Worm (Caenorhabditis elegans) whole organism, young adult: ENCODE data around the gene ttr-16.

ENCODE experiments used
- B0261.1 ChIP-seq: sonication (generic microtip); optimal IDR thresholded peaks from 2 replicates; lab custom pipeline; 2016; ENCODE audit warnings: mild to moderate bottlenecking, missing genetic modification characterization, moderate library complexity, missing compliant biosample characterization
- C06A6.2 ChIP-seq: fragments of 200-800 bp; sonication (Bioruptor generic); conservative IDR thresholded peaks from 2 replicates; pipeline ENCODE4 v1.3.6; 2022; ENCODE audit warnings: missing genetic modification characterization, missing compliant biosample characterization
- C17E4.6 ChIP-seq: fragments of 200-800 bp; sonication (Bioruptor generic); IDR thresholded peaks from 2 replicates; pipeline ENCODE4 v1.3.6; 2022; ENCODE audit warnings: missing genetic modification reagents, missing genetic modification characterization, missing compliant biosample characterization
- F22D6.2 ChIP-seq: sonication (generic microtip); optimal IDR thresholded peaks from 2 replicates; lab custom pipeline; 2016; ENCODE audit warnings: mild to moderate bottlenecking, missing genetic modification characterization, missing compliant biosample characterization
- F33H1.4 ChIP-seq: fragments of 200-800 bp; sonication (Bioruptor generic); IDR thresholded peaks from 2 replicates; pipeline ENCODE4 v1.3.6; 2022; ENCODE audit warnings: missing genetic modification reagents, missing genetic modification characterization, missing compliant biosample characterization
- F39B2.1 ChIP-seq: fragments of 200-800 bp; sonication (Bioruptor generic); IDR thresholded peaks from 2 replicates; pipeline ENCODE4 v1.3.6; 2022; ENCODE audit warnings: missing genetic modification reagents, missing genetic modification characterization, missing compliant biosample characterization
- F52B5.7 ChIP-seq: sonication (generic microtip); optimal IDR thresholded peaks from 2 replicates; lab custom pipeline; 2016; ENCODE audit warnings: mild to moderate bottlenecking, missing genetic modification characterization, missing compliant biosample characterization
- F55B11.4 ChIP-seq: sonication (generic microtip); optimal IDR thresholded peaks from 2 replicates; lab custom pipeline; 2016; ENCODE audit warnings: missing compliant biosample characterization, missing genetic modification characterization, borderline replicate concordance; ENCODE audit not compliant: insufficient read depth
- F57C9.4 ChIP-seq: sonication (generic microtip); optimal IDR thresholded peaks from 2 replicates; lab custom pipeline; 2017; ENCODE audit warnings: mild to moderate bottlenecking, missing genetic modification characterization, missing compliant biosample characterization
- T26A5.8 ChIP-seq: sonication (generic microtip); optimal IDR thresholded peaks from 2 replicates; lab custom pipeline; 2016; ENCODE audit warnings: missing genetic modification characterization, missing compliant biosample characterization
- akir-1 ChIP-seq: fragments of 200-800 bp; sonication (Bioruptor generic); optimal IDR thresholded peaks from 2 replicates; lab custom pipeline; 2018; ENCODE audit warnings: mild to moderate bottlenecking, missing genetic modification characterization, moderate library complexity, missing compliant biosample characterization
- aptf-3 ChIP-seq: fragments of 200-800 bp; sonication (Bioruptor generic); IDR thresholded peaks from 2 replicates; pipeline ENCODE4 v1.3.6; 2022; ENCODE audit warnings: missing genetic modification characterization, missing compliant biosample characterization
- atf-7 ChIP-seq: sonication (generic microtip); optimal IDR thresholded peaks from 2 replicates; lab custom pipeline; 2017; ENCODE audit warnings: mild to moderate bottlenecking, missing genetic modification characterization, missing compliant biosample characterization
- attf-3 ChIP-seq: fragments of 200-800 bp; sonication (Bioruptor generic); conservative IDR thresholded peaks from 2 replicates; pipeline ENCODE4 v1.3.6; 2022; ENCODE audit warnings: missing genetic modification reagents, missing genetic modification characterization, missing compliant biosample characterization
- bed-1 ChIP-seq: fragments of 200-800 bp; sonication (Bioruptor generic); IDR thresholded peaks from 2 replicates; pipeline ENCODE4 v1.3.6; 2022; ENCODE audit warnings: missing genetic modification reagents, missing genetic modification characterization, missing compliant biosample characterization
- ceh-40 ChIP-seq: fragments of 200-800 bp; sonication (Bioruptor generic); IDR thresholded peaks from 2 replicates; pipeline ENCODE4 v1.3.6; 2022; ENCODE audit warnings: missing genetic modification characterization, missing compliant biosample characterization
- die-1 ChIP-seq: sonication (generic microtip); optimal IDR thresholded peaks from 2 replicates; lab custom pipeline; 2016; ENCODE audit warnings: missing genotype, mild to moderate bottlenecking, missing genetic modification characterization, missing compliant biosample characterization
- dpl-1 ChIP-seq: fragments of 150-350 bp; optimal IDR thresholded peaks from 2 replicates; lab custom pipeline; 2014; ENCODE audit warnings: missing biosample characterization, missing genetic modification reagents, missing genetic modification characterization
- egl-18 ChIP-seq: fragments of 200-800 bp; sonication (Bioruptor generic); IDR thresholded peaks from 2 replicates; pipeline ENCODE4 v1.3.6; 2022; ENCODE audit warnings: missing genetic modification reagents, missing genetic modification characterization, missing compliant biosample characterization
- gei-17 ChIP-seq: fragments of 200-800 bp; sonication (Bioruptor generic); optimal IDR thresholded peaks from 2 replicates; lab custom pipeline; 2018; ENCODE audit warnings: mild to moderate bottlenecking, missing genetic modification characterization, missing compliant biosample characterization
- hlh-26 ChIP-seq: fragments of 200-800 bp; sonication (Bioruptor generic); conservative IDR thresholded peaks from 2 replicates; pipeline ENCODE4 v1.3.6; 2022; ENCODE audit warnings: missing genetic modification reagents, missing genetic modification characterization, missing compliant biosample characterization
- hmg-1.2 ChIP-seq: fragments of 200-800 bp; sonication (Bioruptor generic); IDR thresholded peaks from 2 replicates; pipeline ENCODE4 v1.3.6; 2022; ENCODE audit warnings: missing genetic modification reagents, missing genetic modification characterization, missing compliant biosample characterization
- lag-1 ChIP-seq: fragments of 200-800 bp; sonication (Bioruptor generic); IDR thresholded peaks from 2 replicates; pipeline ENCODE4 v1.3.6; 2022; ENCODE audit warnings: missing genetic modification reagents, missing genetic modification characterization, missing compliant biosample characterization
- let-526 ChIP-seq: fragments of 200-800 bp; sonication (Bioruptor generic); IDR thresholded peaks from 2 replicates; pipeline ENCODE4 v1.3.6; 2022; ENCODE audit warnings: missing genetic modification reagents, missing genetic modification characterization, missing compliant biosample characterization
- lin-35 ChIP-seq, 3 experiments: fragments of 150-350 bp in 2 of 3; sonication (generic microtip) in 1 of 3; optimal IDR thresholded peaks; 2 replicates each; lab custom pipeline; 2014 to 2018; ENCODE audit warnings: missing biosample characterization in 3 of 3, missing genetic modification characterization in 3 of 3, missing genetic modification reagents in 3 of 3
- lsy-27 ChIP-seq: sonication (generic microtip); optimal IDR thresholded peaks from 2 replicates; lab custom pipeline; 2017; ENCODE audit warnings: missing genetic modification characterization, mild to moderate bottlenecking, missing compliant biosample characterization, antibody characterized with exemption, missing genotype, borderline replicate concordance; ENCODE audit not compliant: insufficient read depth
- mel-28 ChIP-seq: sonication (generic microtip); optimal IDR thresholded peaks from 2 replicates; lab custom pipeline; 2016; ENCODE audit warnings: borderline replicate concordance, mild to moderate bottlenecking, missing genetic modification characterization, missing compliant biosample characterization
- mes-4 ChIP-seq: sonication (generic microtip); optimal IDR thresholded peaks from 2 replicates; lab custom pipeline; 2016; ENCODE audit warnings: missing genotype, missing genetic modification characterization, missing compliant biosample characterization
- nhr-179 ChIP-seq: sonication (generic microtip); optimal IDR thresholded peaks from 2 replicates; lab custom pipeline; 2016; ENCODE audit warnings: mild to moderate bottlenecking, missing genetic modification characterization, missing compliant biosample characterization
- nhr-27 ChIP-seq: fragments of 200-800 bp; sonication (Bioruptor generic); optimal IDR thresholded peaks from 2 replicates; lab custom pipeline; 2018; ENCODE audit warnings: mild to moderate bottlenecking, missing genetic modification characterization, moderate library complexity, missing compliant biosample characterization
- pbrm-1 ChIP-seq: fragments of 200-800 bp; sonication (Bioruptor generic); IDR thresholded peaks from 2 replicates; pipeline ENCODE4 v1.3.6; 2022; ENCODE audit warnings: missing genetic modification reagents, missing genetic modification characterization, missing compliant biosample characterization
- rcor-1 ChIP-seq: fragments of 200-800 bp; sonication (Bioruptor generic); IDR thresholded peaks from 2 replicates; pipeline ENCODE4 v1.3.6; 2022; ENCODE audit warnings: missing genetic modification reagents, missing genetic modification characterization, missing compliant biosample characterization
- repo-1 ChIP-seq: sonication (generic microtip); optimal IDR thresholded peaks from 2 replicates; lab custom pipeline; 2017; ENCODE audit warnings: mild to moderate bottlenecking, missing genetic modification characterization, missing compliant biosample characterization
- sdz-38 ChIP-seq: sonication (generic microtip); optimal IDR thresholded peaks from 2 replicates; lab custom pipeline; 2016; ENCODE audit warnings: missing genotype, missing genetic modification characterization, missing compliant biosample characterization
- sea-2 ChIP-seq: fragments of 200-800 bp; sonication (Bioruptor generic); IDR thresholded peaks from 2 replicates; pipeline ENCODE4 v1.3.6; 2022; ENCODE audit warnings: missing genetic modification characterization, missing compliant biosample characterization
- snpc-1.3 ChIP-seq: sonication (generic microtip); optimal IDR thresholded peaks from 2 replicates; lab custom pipeline; 2017; ENCODE audit warnings: missing genetic modification characterization, mild to moderate bottlenecking, missing compliant biosample characterization, antibody characterized with exemption, moderate library complexity, missing genotype, missing genetic modification reagents; ENCODE audit not compliant: insufficient read depth
- snpc-3.4 ChIP-seq: sonication (generic microtip); optimal IDR thresholded peaks from 2 replicates; lab custom pipeline; 2017; ENCODE audit warnings: missing genetic modification characterization, mild to moderate bottlenecking, missing compliant biosample characterization, antibody characterized with exemption, moderate library complexity, missing genotype, missing genetic modification reagents
- snpc-4 ChIP-seq, 5 experiments: fragments of 150-350 bp in 1 of 5; sonication (generic microtip) in 4 of 5; optimal IDR thresholded peaks; 2 replicates each; lab custom pipeline; 2014 to 2018; ENCODE audit warnings: missing genetic modification characterization in 5 of 5, missing biosample characterization in 3 of 5, antibody characterized with exemption in 2 of 5, mild to moderate bottlenecking in 2 of 5, missing compliant biosample characterization in 2 of 5, missing genotype in 2 of 5, moderate library complexity in 2 of 5, missing genetic modification reagents in 1 of 5
- somi-1 ChIP-seq: fragments of 200-800 bp; sonication (Bioruptor generic); optimal IDR thresholded peaks from 2 replicates; lab custom pipeline; 2018; ENCODE audit warnings: mild to moderate bottlenecking, missing genetic modification characterization, missing compliant biosample characterization
- tbp1 ChIP-seq: fragments of 200-800 bp; sonication (Bioruptor generic); optimal IDR thresholded peaks from 2 replicates; lab custom pipeline; 2018; ENCODE audit warnings: mild to moderate bottlenecking, missing genetic modification characterization, missing compliant biosample characterization
- unc-130 ChIP-seq: sonication (generic microtip); optimal IDR thresholded peaks from 2 replicates; lab custom pipeline; 2016; ENCODE audit warnings: missing genetic modification reagents, missing genetic modification characterization, missing compliant biosample characterization
- xnd-1 ChIP-seq: sonication (generic microtip); optimal IDR thresholded peaks from 2 replicates; lab custom pipeline; 2016; ENCODE audit warnings: missing genotype, missing genetic modification reagents, missing genetic modification characterization, missing compliant biosample characterization
- zfh-2 ChIP-seq: fragments of 200-800 bp; sonication (Bioruptor generic); conservative IDR thresholded peaks from 2 replicates; pipeline ENCODE4 v1.3.6; 2022; ENCODE audit warnings: missing genetic modification reagents, missing genetic modification characterization, missing compliant biosample characterization
- zim-3 ChIP-seq: sonication (generic microtip); optimal IDR thresholded peaks from 2 replicates; lab custom pipeline; 2017; ENCODE audit warnings: mild to moderate bottlenecking, missing genetic modification characterization, moderate library complexity, missing compliant biosample characterization
- ztf-18 ChIP-seq: sonication (generic microtip); optimal IDR thresholded peaks from 2 replicates; lab custom pipeline; 2016; ENCODE audit warnings: missing genotype, mild to moderate bottlenecking, missing genetic modification characterization, missing compliant biosample characterization
- ztf-22 ChIP-seq: fragments of 200-800 bp; sonication (Bioruptor generic); optimal IDR thresholded peaks from 2 replicates; lab custom pipeline; 2018; ENCODE audit warnings: mild to moderate bottlenecking, missing genetic modification characterization, moderate library complexity, missing compliant biosample characterization
- ztf-28 ChIP-seq: fragments of 200-800 bp; sonication (Bioruptor generic); IDR thresholded peaks from 2 replicates; pipeline ENCODE4 v1.3.6; 2022; ENCODE audit warnings: missing genetic modification reagents, missing genetic modification characterization, missing compliant biosample characterization
- ztf-6 ChIP-seq: fragments of 200-800 bp; sonication (Bioruptor generic); IDR thresholded peaks from 2 replicates; pipeline ENCODE4 v1.3.6; 2022; ENCODE audit warnings: missing genetic modification reagents, missing genetic modification characterization, missing compliant biosample characterization

Gene ttr-16

DNA sequence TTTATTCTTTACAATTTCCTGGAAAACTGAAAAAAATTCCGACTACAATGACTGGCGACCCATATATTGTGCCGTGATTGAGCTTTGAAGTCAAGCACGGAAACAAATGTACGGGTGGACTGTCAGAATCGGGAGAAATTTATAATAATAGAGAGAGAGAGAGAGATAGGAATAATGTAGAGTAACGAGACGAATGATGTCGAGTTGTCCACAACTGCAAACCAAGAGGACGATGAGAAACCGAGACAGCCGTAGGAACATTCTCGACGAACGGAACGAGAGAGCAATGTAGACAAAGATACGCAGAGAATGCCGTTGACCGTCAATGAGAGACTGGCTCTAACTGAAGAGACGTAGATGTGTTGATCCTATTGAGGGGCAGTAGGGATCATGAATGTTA lies 36.4 kb downstream of the ttr-16 start (continued):
- no peak for TF ChIP-seq snpc-4 (GFP tag; optimal IDR thresholded peaks at IDR 0.05; lab: Kevin White, UChicago)
- TF ChIP-seq snpc-4 (tag; optimal IDR thresholded peaks at IDR 0.05; lab: Kevin White, UChicago) = peak in 3 of 4 experiments; percentile 7 to 44 (median 33)
- no peak for TF ChIP-seq nhr-179 (tag; lab: Kevin White, UChicago)
- TF ChIP-seq mel-28 (tag; lab: Kevin White, UChicago) = no peak
- peak; percentile 29 for TF ChIP-seq ztf-18
- TF ChIP-seq F55B11.4 (tag; lab: Kevin White, UChicago) = no peak
- TF ChIP-seq ztf-22 (GFP tag; lab: Kevin White, UChicago) = peak; percentile 81
- no peak for TF ChIP-seq T26A5.8 (tag; lab: Kevin White, UChicago)
- no peak for TF ChIP-seq aptf-3
- no peak for TF ChIP-seq gei-17 (GFP tag; lab: Kevin White, UChicago)
- TF ChIP-seq mes-4 (tag; lab: Kevin White, UChicago) = no peak
- peak; percentile 92 for TF ChIP-seq hmg-1.2 (GFP tag; lab: Robert Waterston, UW)
- no peak for TF ChIP-seq pbrm-1 (GFP tag; lab: Robert Waterston, UW)
- TF ChIP-seq zfh-2 (GFP tag; lab: Robert Waterston, UW) = no peak
- no peak for TF ChIP-seq sea-2 (GFP tag; lab: Robert Waterston, UW)
- TF ChIP-seq snpc-3.4 (tag; lab: Kevin White, UChicago) = no peak
- peak; percentile 53; the same call in 1 of the 2 replicates for TF ChIP-seq let-526 (GFP tag; lab: Robert Waterston, UW)
- no peak for TF ChIP-seq die-1 (tag; lab: Kevin White, UChicago)
- no peak for TF ChIP-seq F39B2.1
- TF ChIP-seq ztf-6 = no peak
- no peak for TF ChIP-seq nhr-27 (tag; lab: Kevin White, UChicago)
- TF ChIP-seq F33H1.4 = no peak
- peak; percentile 49 for TF ChIP-seq tbp1 (GFP tag; lab: Kevin White, UChicago)
- TF ChIP-seq hlh-26 (GFP tag; lab: Robert Waterston, UW) = no peak
- TF ChIP-seq egl-18 = no peak
- no peak for TF ChIP-seq lsy-27
- TF ChIP-seq bed-1 (GFP tag; lab: Robert Waterston, UW) = no peak
- no peak for TF ChIP-seq zim-3 (tag; lab: Kevin White, UChicago)
- TF ChIP-seq attf-3 (GFP tag; lab: Robert Waterston, UW) = no peak
- TF ChIP-seq dpl-1 (GFP tag; lab: Kevin White, UChicago) = no peak
- no peak for TF ChIP-seq F52B5.7 (tag; lab: Kevin White, UChicago)
- TF ChIP-seq xnd-1 (tag; lab: Kevin White, UChicago) = no peak
- peak in 1 of 3 experiments; percentile 29 for TF ChIP-seq lin-35 (GFP tag; optimal IDR thresholded peaks at IDR 0.05; lab: Kevin White, UChicago)
- no peak for TF ChIP-seq F22D6.2 (tag; lab: Kevin White, UChicago)
- TF ChIP-seq somi-1 (GFP tag; lab: Kevin White, UChicago) = no peak
- TF ChIP-seq atf-7 (tag; lab: Kevin White, UChicago) = peak; percentile 53
- no peak for TF ChIP-seq C17E4.6 (GFP tag; lab: Robert Waterston, UW)
- no peak for TF ChIP-seq ceh-40 (GFP tag; lab: Robert Waterston, UW)
- TF ChIP-seq repo-1 = peak; percentile 20
- no peak for TF ChIP-seq ztf-28 (GFP tag; lab: Robert Waterston, UW)
- no peak for TF ChIP-seq snpc-1.3
- TF ChIP-seq rcor-1 (GFP tag; lab: Robert Waterston, UW) = no peak
- TF ChIP-seq lag-1 = no peak
- no peak for TF ChIP-seq akir-1 (GFP tag; lab: Kevin White, UChicago)
- no peak for TF ChIP-seq F57C9.4 (tag; lab: Kevin White, UChicago)
- no peak for TF ChIP-seq unc-130 (GFP tag; lab: Kevin White, UChicago)
- no peak for TF ChIP-seq sdz-38 (tag; lab: Kevin White, UChicago)
- no peak for TF ChIP-seq C06A6.2 (GFP tag; lab: Robert Waterston, UW)
- no peak for TF ChIP-seq B0261.1 (tag; lab: Kevin White, UChicago)
